Fruit fly (Drosophila melanogaster): ENCODE data around the gene krz.

krz gene

dm6 chr3R:32038030-32038429, 13.8 kb downstream of the krz start, which contains the start of gene Pos:
Gene Pos (plus strand): TSS chr3R:32038330.
- TF ChIP-seq CG8319 (GFP tag; optimal IDR thresholded peaks at IDR 0.05) (no peak), svp (GFP tag) (no peak), vri (GFP tag; optimal IDR thresholded peaks at IDR 0.05) (no peak), Sox14 (GFP tag; optimal IDR thresholded peaks at IDR 0.05) (no peak), CG6163 (GFP tag; IDR thresholded peaks at IDR 0.05) (no peak), eg (GFP tag; IDR thresholded peaks at IDR 0.05) (no peak), acj6 (GFP tag; optimal IDR thresholded peaks at IDR 0.05) (no peak), achi (GFP tag; optimal IDR thresholded peaks at IDR 0.05) (no peak), CG11902 (GFP tag; optimal IDR thresholded peaks at IDR 0.05) (no peak), Hr39 (GFP tag; optimal IDR thresholded peaks at IDR 0.05) (no peak), fd85E (GFP tag; optimal IDR thresholded peaks at IDR 0.05) (no peak), Ets96B (tag; optimal IDR thresholded peaks at IDR 0.05) (no peak), Sox102F (GFP tag; optimal IDR thresholded peaks at IDR 0.05) (no peak), Blimp-1 (GFP tag; optimal IDR thresholded peaks at IDR 0.05) (no peak), cyc (GFP tag; optimal IDR thresholded peaks at IDR 0.05) (no peak), OdsH (GFP tag; optimal IDR thresholded peaks at IDR 0.05) (no peak), dac (GFP tag; optimal IDR thresholded peaks at IDR 0.05) (no peak), CG10631 (GFP tag; optimal IDR thresholded peaks at IDR 0.05) (no peak), pdm3 (GFP tag; optimal IDR thresholded peaks at IDR 0.05) (no peak), dsx (GFP tag; optimal IDR thresholded peaks at IDR 0.05; ENCODE audit: poor library complexity, severe bottlenecking) (no peak)

- TF ChIP-seq Sox15 (GFP tag; optimal IDR thresholded peaks at IDR 0.05) = no peak
- no peak for TF ChIP-seq fd85E (GFP tag; optimal IDR thresholded peaks at IDR 0.05)
- TF ChIP-seq svp (GFP tag) = peak; percentile 48
- TF ChIP-seq topi (GFP tag; optimal IDR thresholded peaks at IDR 0.05) = no peak
- TF ChIP-seq CG8319 (GFP tag; optimal IDR thresholded peaks at IDR 0.05) = no peak
- TF ChIP-seq CG4318 (GFP tag; optimal IDR thresholded peaks at IDR 0.05) = no peak
- TF ChIP-seq CG3032 (tag; optimal IDR thresholded peaks at IDR 0.05) = no peak
- no peak for TF ChIP-seq cyc (GFP tag; optimal IDR thresholded peaks at IDR 0.05)
- TF ChIP-seq CG3919 (GFP tag; optimal IDR thresholded peaks at IDR 0.05) = peak; percentile 34
- TF ChIP-seq CG11762 (GFP tag; optimal IDR thresholded peaks at IDR 0.05; ENCODE audit: insufficient read depth) = no peak
- peak; percentile 32 for TF ChIP-seq achi (GFP tag; optimal IDR thresholded peaks at IDR 0.05)
- peak; percentile 28 for TF ChIP-seq pdm3 (GFP tag; optimal IDR thresholded peaks at IDR 0.05)
- no peak for TF ChIP-seq Hr39 (GFP tag; optimal IDR thresholded peaks at IDR 0.05)
- TF ChIP-seq CG1621 (tag; optimal IDR thresholded peaks at IDR 0.05) = no peak
- TF ChIP-seq CG16779 (tag; optimal IDR thresholded peaks at IDR 0.05) = no peak
- TF ChIP-seq acj6 (GFP tag; optimal IDR thresholded peaks at IDR 0.05) = peak; percentile 24
- TF ChIP-seq net (GFP tag; optimal IDR thresholded peaks at IDR 0.05) = no peak
- TF ChIP-seq CG9139 (GFP tag; optimal IDR thresholded peaks at IDR 0.05) = no peak
- no peak for TF ChIP-seq CG6276 (GFP tag; optimal IDR thresholded peaks at IDR 0.05)
- peak; percentile 12 for TF ChIP-seq Sox14 (GFP tag; optimal IDR thresholded peaks at IDR 0.05)
- no peak for TF ChIP-seq spab (GFP tag; optimal IDR thresholded peaks at IDR 0.05)
- no peak for TF ChIP-seq CG6163 (GFP tag; IDR thresholded peaks at IDR 0.05)
- no peak for TF ChIP-seq dsx (GFP tag; optimal IDR thresholded peaks at IDR 0.05; ENCODE audit: poor library complexity, severe bottlenecking)
- TF ChIP-seq CG6792 (GFP tag; optimal IDR thresholded peaks at IDR 0.05) = no peak
- TF ChIP-seq fkh (GFP tag; optimal IDR thresholded peaks at IDR 0.05) = no peak
- TF ChIP-seq CG11294 (GFP tag; IDR thresholded peaks at IDR 0.05) = no peak
- TF ChIP-seq fd59A (GFP tag; optimal IDR thresholded peaks at IDR 0.05) = no peak
- TF ChIP-seq Gug (GFP tag; IDR thresholded peaks at IDR 0.05) = 0 out of 2 replicates have a peak, but pooled peaks have one; percentile 33
- no peak for TF ChIP-seq Ets21C (GFP tag; optimal IDR thresholded peaks at IDR 0.05)
- no peak for TF ChIP-seq Eip93F (GFP tag; optimal IDR thresholded peaks at IDR 0.05)
- TF ChIP-seq Sox102F (GFP tag; optimal IDR thresholded peaks at IDR 0.05) = no peak
- TF ChIP-seq CG10631 (GFP tag; optimal IDR thresholded peaks at IDR 0.05) = peak; percentile 13
- no peak for TF ChIP-seq CG7368 (GFP tag; optimal IDR thresholded peaks at IDR 0.05)
- no peak for TF ChIP-seq lz (GFP tag; optimal IDR thresholded peaks at IDR 0.05)
- TF ChIP-seq Eip75B (GFP tag; optimal IDR thresholded peaks at IDR 0.05) = no peak
- peak; percentile 55 for TF ChIP-seq Eip78C (GFP tag)
- peak; percentile 10 for TF ChIP-seq Met (GFP tag; optimal IDR thresholded peaks at IDR 0.05)
- no peak for TF ChIP-seq Ets96B (tag; optimal IDR thresholded peaks at IDR 0.05)
- TF ChIP-seq Blimp-1 (GFP tag; optimal IDR thresholded peaks at IDR 0.05) = no peak
- TF ChIP-seq CG10669 (GFP tag; optimal IDR thresholded peaks at IDR 0.05) = no peak
- peak; percentile 26 for TF ChIP-seq esn (GFP tag; optimal IDR thresholded peaks at IDR 0.05)
- no peak for TF ChIP-seq CG8632 (GFP tag; optimal IDR thresholded peaks at IDR 0.05)
- no peak for TF ChIP-seq salr (GFP tag; optimal IDR thresholded peaks at IDR 0.05)
These were observed 18.9 kb downstream of the krz start for dm6 chr3R:32032885-32033284.
